Worm (Caenorhabditis elegans) whole organism, mixed stage, embryonic: ENCODE data around the gene C53B4.2.

Experiments
- M03D4.4 ChIP-seq: sonication (generic microtip); optimal IDR thresholded peaks from 2 replicates; lab custom pipeline; 2017; ENCODE audit warnings: mild to moderate bottlenecking, missing genetic modification characterization, missing compliant biosample characterization
- bed-3 ChIP-seq: fragments of 200-800 bp; sonication (Bioruptor generic); optimal IDR thresholded peaks from 3 replicates; lab custom pipeline; 2018; ENCODE audit warnings: mild to moderate bottlenecking, missing genetic modification characterization, moderate library complexity, missing compliant biosample characterization
- blmp-1 ChIP-seq: fragments of 150-350 bp; optimal IDR thresholded peaks from 2 replicates; lab custom pipeline; 2014; ENCODE audit warnings: missing biosample characterization, missing genetic modification characterization
- ceh-39 ChIP-seq: fragments of 150-350 bp; optimal IDR thresholded peaks from 2 replicates; lab custom pipeline; 2014; ENCODE audit warnings: missing biosample characterization, missing genetic modification characterization
- ceh-43 ChIP-seq: fragments of 200-800 bp; sonication (Bioruptor generic); optimal IDR thresholded peaks from 2 replicates; lab custom pipeline; 2018; ENCODE audit warnings: mild to moderate bottlenecking, missing genetic modification characterization, moderate library complexity, missing compliant biosample characterization
- ces-1 ChIP-seq: fragments of 150-350 bp; optimal IDR thresholded peaks from 2 replicates; lab custom pipeline; 2014; ENCODE audit warnings: missing biosample characterization, missing genetic modification reagents, missing genetic modification characterization
- cnd-1 ChIP-seq: fragments of 200-800 bp; sonication (Bioruptor generic); optimal IDR thresholded peaks from 2 replicates; lab custom pipeline; 2018; ENCODE audit warnings: mild to moderate bottlenecking, missing genetic modification characterization, missing compliant biosample characterization
- drap-1 ChIP-seq: fragments of 200-800 bp; sonication (Bioruptor generic); optimal IDR thresholded peaks from 3 replicates; lab custom pipeline; 2018; ENCODE audit warnings: mild to moderate bottlenecking, missing genetic modification characterization, missing compliant biosample characterization
- elt-1 ChIP-seq: sonication (generic microtip); optimal IDR thresholded peaks from 2 replicates; lab custom pipeline; 2017; ENCODE audit warnings: missing genetic modification characterization, mild to moderate bottlenecking, missing compliant biosample characterization, antibody characterized with exemption, moderate library complexity, borderline replicate concordance; ENCODE audit not compliant: insufficient read depth
- elt-3 ChIP-seq: fragments of 150-350 bp; optimal IDR thresholded peaks from 2 replicates; lab custom pipeline; 2014; ENCODE audit warnings: missing biosample characterization, missing genetic modification characterization
- flh-1 ChIP-seq: fragments of 200-800 bp; sonication (Bioruptor generic); optimal IDR thresholded peaks from 2 replicates; lab custom pipeline; 2018; ENCODE audit warnings: mild to moderate bottlenecking, missing genetic modification characterization, moderate library complexity, missing compliant biosample characterization
- ham-2 ChIP-seq: fragments of 200-800 bp; sonication (Bioruptor generic); optimal IDR thresholded peaks from 2 replicates; lab custom pipeline; 2018; ENCODE audit warnings: mild to moderate bottlenecking, missing genetic modification characterization, missing compliant biosample characterization
- hlh-1 ChIP-seq: fragments of 150-350 bp; optimal IDR thresholded peaks from 2 replicates; lab custom pipeline; 2014; ENCODE audit warnings: missing biosample characterization, missing genetic modification reagents, missing genetic modification characterization
- lin-13 ChIP-seq: fragments of 150-350 bp; optimal IDR thresholded peaks from 2 replicates; lab custom pipeline; 2014; ENCODE audit warnings: missing biosample characterization, missing genetic modification characterization
- lin-32 ChIP-seq: fragments of 200-800 bp; sonication (Bioruptor generic); optimal IDR thresholded peaks from 2 replicates; lab custom pipeline; 2018; ENCODE audit warnings: mild to moderate bottlenecking, missing genetic modification characterization, missing compliant biosample characterization
- lsy-2 ChIP-seq: fragments of 150-350 bp; optimal IDR thresholded peaks from 2 replicates; lab custom pipeline; 2014; ENCODE audit warnings: missing biosample characterization, missing genetic modification characterization
- mep-1 ChIP-seq: fragments of 150-350 bp; optimal IDR thresholded peaks from 2 replicates; lab custom pipeline; 2017; ENCODE audit warnings: missing biosample characterization, missing genetic modification reagents, missing genetic modification characterization, inconsistent platforms
- mls-2 ChIP-seq: sonication (generic microtip); optimal IDR thresholded peaks from 2 replicates; lab custom pipeline; 2016; ENCODE audit warnings: mild to moderate bottlenecking, missing genetic modification characterization, moderate library complexity, missing compliant biosample characterization
- nhr-12 ChIP-seq: fragments of 150-350 bp; optimal IDR thresholded peaks from 2 replicates; lab custom pipeline; 2014; ENCODE audit warnings: missing biosample characterization, missing genetic modification characterization
- nhr-2 ChIP-seq: fragments of 150-350 bp; optimal IDR thresholded peaks from 2 replicates; lab custom pipeline; 2014; ENCODE audit warnings: missing biosample characterization, missing genetic modification characterization
- nhr-237 ChIP-seq: fragments of 150-350 bp; optimal IDR thresholded peaks from 2 replicates; lab custom pipeline; 2014; ENCODE audit warnings: missing biosample characterization, missing genetic modification characterization
- nhr-28 ChIP-seq: fragments of 150-350 bp; optimal IDR thresholded peaks from 2 replicates; lab custom pipeline; 2014; ENCODE audit warnings: missing biosample characterization, missing genetic modification characterization
- pha-4 ChIP-seq: fragments of 150-350 bp; optimal IDR thresholded peaks from 2 replicates; lab custom pipeline; 2018; ENCODE audit warnings: missing biosample characterization, missing genetic modification reagents, missing genetic modification characterization
- sem-2 ChIP-seq: fragments of 200-800 bp; sonication (Bioruptor generic); optimal IDR thresholded peaks from 2 replicates; lab custom pipeline; 2018; ENCODE audit warnings: mild to moderate bottlenecking, missing genetic modification characterization, missing compliant biosample characterization
- snpc-4 ChIP-seq: fragments of 150-350 bp; optimal IDR thresholded peaks from 2 replicates; lab custom pipeline; 2014; ENCODE audit warnings: missing biosample characterization, missing genetic modification characterization
- sptf-1 ChIP-seq: sonication (generic microtip); optimal IDR thresholded peaks from 2 replicates; lab custom pipeline; 2017; ENCODE audit warnings: mild to moderate bottlenecking, missing genetic modification characterization, moderate library complexity, missing compliant biosample characterization
- tbx-8 ChIP-seq: fragments of 200-800 bp; sonication (Bioruptor generic); optimal IDR thresholded peaks from 2 replicates; lab custom pipeline; 2018; ENCODE audit warnings: mild to moderate bottlenecking, missing genetic modification characterization, moderate library complexity, missing compliant biosample characterization
- unc-120 ChIP-seq: sonication (generic microtip); optimal IDR thresholded peaks from 2 replicates; lab custom pipeline; 2017; ENCODE audit warnings: missing genetic modification characterization, missing compliant biosample characterization; ENCODE audit not compliant: poor library complexity, severe bottlenecking
- unc-39 ChIP-seq: fragments of 150-350 bp; optimal IDR thresholded peaks from 2 replicates; lab custom pipeline; 2014; ENCODE audit warnings: missing biosample characterization, missing genetic modification characterization
- zip-8 ChIP-seq: fragments of 150-350 bp; optimal IDR thresholded peaks from 2 replicates; lab custom pipeline; 2014; ENCODE audit warnings: missing biosample characterization, missing genetic modification characterization
- ztf-11 ChIP-seq: fragments of 150-350 bp; optimal IDR thresholded peaks from 2 replicates; lab custom pipeline; 2014; ENCODE audit warnings: missing biosample characterization, missing genetic modification characterization

Gene C53B4.2

DNA sequence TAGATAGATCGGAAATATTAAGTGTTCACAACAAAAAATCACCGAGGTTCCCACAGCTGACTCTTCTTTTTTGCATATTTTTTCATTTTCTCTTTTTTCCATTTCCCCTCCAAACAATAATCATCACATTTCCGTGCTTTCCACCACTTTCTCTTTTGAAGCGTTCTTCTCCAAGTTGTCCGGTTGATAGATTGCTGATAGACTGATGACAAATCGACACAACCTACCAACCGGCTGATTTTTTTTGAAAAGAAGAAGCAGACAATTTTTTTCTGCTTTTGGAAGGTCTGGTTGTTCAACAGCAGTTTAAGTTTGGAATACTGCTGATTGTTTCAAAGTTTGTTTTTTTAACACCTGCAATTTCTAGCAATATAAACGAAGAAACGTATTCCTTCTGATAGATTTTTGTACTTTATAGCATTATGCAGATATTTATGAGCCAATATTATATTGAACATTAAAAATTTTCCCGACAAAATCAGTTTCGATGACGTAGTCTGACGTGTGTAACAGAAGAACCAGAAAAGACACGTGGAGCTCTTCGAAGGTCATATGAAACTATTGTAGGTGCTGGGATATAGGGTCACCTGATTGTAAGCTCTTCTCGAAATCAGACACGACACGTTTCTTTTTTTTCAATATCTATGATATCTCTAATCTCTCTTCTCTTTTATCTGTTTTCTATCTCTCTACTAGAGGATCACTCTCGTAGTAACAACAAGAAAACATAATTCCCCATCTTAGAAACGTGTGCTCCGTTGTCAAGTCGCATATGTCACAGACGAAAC lies 8.8 kb downstream of the C53B4.2 start:
- TF ChIP-seq unc-120 (tag; lab: Kevin White, UChicago), result no peak
- no peak for TF ChIP-seq bed-3 (GFP tag; lab: Kevin White, UChicago)
- no peak for TF ChIP-seq ceh-43 (GFP tag; lab: Kevin White, UChicago)
- no peak for TF ChIP-seq nhr-12
- no peak for TF ChIP-seq mls-2 (tag; lab: Kevin White, UChicago)
- no peak for TF ChIP-seq nhr-28 (tag; lab: Kevin White, UChicago)
- TF ChIP-seq ztf-11 (tag; lab: Kevin White, UChicago), result no peak
- TF ChIP-seq blmp-1 (tag; lab: Kevin White, UChicago), result no peak
- TF ChIP-seq drap-1 (GFP tag; lab: Kevin White, UChicago), result no peak
- no peak for TF ChIP-seq cnd-1 (tag; lab: Kevin White, UChicago)
- no peak for TF ChIP-seq elt-1
- TF ChIP-seq elt-3 (tag; lab: Kevin White, UChicago), result no peak
- no peak for TF ChIP-seq mep-1
- TF ChIP-seq unc-39 (tag; lab: Kevin White, UChicago), result no peak
- no peak for TF ChIP-seq ces-1 (GFP tag; lab: Kevin White, UChicago)
- no peak for TF ChIP-seq ham-2 (GFP tag; lab: Kevin White, UChicago)
- no peak for TF ChIP-seq lsy-2 (tag; lab: Kevin White, UChicago)
- TF ChIP-seq pha-4 (tag; lab: Kevin White, UChicago), result no peak
- TF ChIP-seq, all 35 proteins: peak for 0

DNA sequence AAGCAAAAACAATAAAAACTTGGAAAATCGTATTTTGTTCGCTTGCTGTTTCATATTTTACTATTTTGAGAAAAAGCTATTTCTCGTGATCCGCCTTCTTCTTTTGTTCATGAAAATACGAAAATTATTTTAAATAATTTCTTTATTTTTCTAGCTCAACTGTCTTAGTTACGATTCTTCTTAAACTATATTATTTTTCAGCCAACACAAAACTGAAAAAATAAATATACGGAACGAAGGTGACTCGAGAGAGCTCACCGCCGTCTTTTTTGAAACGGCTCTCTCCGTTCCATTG lies 9.3 kb downstream of the C53B4.2 start, which contains the start of gene pdzd-8:
pdzd-8 (plus strand) TSS at position 196 of the 295 bp plus-strand sequence.
- no peak for TF ChIP-seq nhr-28 (tag; lab: Kevin White, UChicago)
- no peak for TF ChIP-seq blmp-1 (tag; lab: Kevin White, UChicago)
- no peak for TF ChIP-seq hlh-1

DNA sequence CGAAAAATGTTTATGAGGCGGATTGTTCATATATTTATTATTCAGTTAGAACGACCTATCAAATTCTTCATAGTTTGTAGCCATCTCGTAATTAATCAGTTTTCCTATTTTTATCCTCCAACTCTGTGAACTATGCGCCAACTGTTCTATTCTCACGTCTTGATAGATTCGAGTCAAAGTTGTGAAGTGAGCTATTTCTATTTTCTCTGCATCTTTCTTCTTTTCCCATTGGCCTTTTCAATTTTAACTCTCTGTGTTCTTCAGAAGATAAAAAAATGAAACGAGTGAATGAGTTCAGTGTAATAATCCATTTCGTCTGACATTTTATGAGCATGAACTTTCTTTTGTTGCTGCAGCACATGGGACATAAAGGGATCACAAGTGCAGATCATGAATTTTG lies 12.1 kb downstream of the C53B4.2 start:
- no peak for TF ChIP-seq M03D4.4
- no peak for TF ChIP-seq nhr-28 (tag; lab: Kevin White, UChicago)
- no peak for TF ChIP-seq flh-1 (GFP tag; lab: Kevin White, UChicago)
- no peak for TF ChIP-seq elt-3 (tag; lab: Kevin White, UChicago)
- peak; percentile 25 for TF ChIP-seq unc-120 (tag; lab: Kevin White, UChicago)
- no peak for TF ChIP-seq drap-1 (GFP tag; lab: Kevin White, UChicago)
- TF ChIP-seq hlh-1, result peak; percentile 51
- no peak for TF ChIP-seq sptf-1 (tag; lab: Kevin White, UChicago)
- no peak for TF ChIP-seq elt-1
- no peak for TF ChIP-seq lin-13 (tag; lab: Kevin White, UChicago)
- TF ChIP-seq pha-4 (tag; lab: Kevin White, UChicago), result no peak
- TF ChIP-seq ztf-11 (tag; lab: Kevin White, UChicago), result no peak
- TF ChIP-seq ceh-39 (tag; lab: Kevin White, UChicago), result no peak
- no peak for TF ChIP-seq cnd-1 (tag; lab: Kevin White, UChicago)
- no peak for TF ChIP-seq nhr-237 (tag; lab: Kevin White, UChicago)
- TF ChIP-seq snpc-4 (tag; lab: Kevin White, UChicago), result no peak

DNA sequence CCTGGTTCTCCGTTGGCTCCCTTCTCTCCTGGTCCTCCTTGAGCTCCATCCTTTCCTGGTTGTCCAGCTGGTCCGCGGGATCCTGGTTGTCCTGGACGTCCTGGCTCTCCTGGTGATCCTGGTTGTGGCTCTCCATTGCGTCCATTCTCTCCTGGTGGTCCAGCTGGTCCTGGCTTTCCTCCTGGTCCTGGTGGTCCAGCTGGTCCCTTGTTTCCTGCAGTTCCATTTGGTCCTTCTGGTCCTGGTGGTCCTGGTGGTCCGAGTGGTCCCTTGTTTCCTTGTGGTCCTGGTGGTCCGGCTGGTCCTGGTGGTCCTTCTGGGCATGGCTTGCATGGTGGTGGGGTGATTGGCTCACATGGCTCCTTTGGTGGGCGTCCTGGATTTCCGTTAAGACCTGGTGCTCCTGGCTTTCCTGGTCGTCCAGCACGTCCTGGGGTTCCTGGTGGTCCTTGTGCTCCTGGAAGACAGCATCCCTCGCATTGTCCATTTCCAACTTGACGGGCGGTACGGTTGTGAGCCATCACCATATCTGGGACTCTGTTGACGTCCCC lies 13.2 kb downstream of the C53B4.2 start:
- no peak for TF ChIP-seq nhr-2 (tag; lab: Kevin White, UChicago)
- TF ChIP-seq lsy-2 (tag; lab: Kevin White, UChicago), result no peak
- no peak for TF ChIP-seq mls-2 (tag; lab: Kevin White, UChicago)
- no peak for TF ChIP-seq cnd-1 (tag; lab: Kevin White, UChicago)
- TF ChIP-seq lin-32 (GFP tag; lab: Kevin White, UChicago), result no peak
- TF ChIP-seq ceh-43 (GFP tag; lab: Kevin White, UChicago), result no peak
- TF ChIP-seq nhr-28 (tag; lab: Kevin White, UChicago), result no peak
- TF ChIP-seq sem-2 (GFP tag; lab: Kevin White, UChicago), result no peak
- TF ChIP-seq zip-8 (tag; lab: Kevin White, UChicago), result no peak
- no peak for TF ChIP-seq drap-1 (GFP tag; lab: Kevin White, UChicago)
- TF ChIP-seq nhr-12, result no peak
- no peak for TF ChIP-seq M03D4.4
- no peak for TF ChIP-seq tbx-8 (GFP tag; lab: Kevin White, UChicago)
- TF ChIP-seq elt-1, result no peak
- no peak for TF ChIP-seq hlh-1
- TF ChIP-seq ces-1 (GFP tag; lab: Kevin White, UChicago), result no peak
- no peak for TF ChIP-seq blmp-1 (tag; lab: Kevin White, UChicago)
- no peak for TF ChIP-seq unc-120 (tag; lab: Kevin White, UChicago)
